Worm (Caenorhabditis elegans) whole organism, L1 larva: Measurements from ENCODE around the gene C42D8.9.

ENCODE experiments used
- C04F5.9 ChIP-seq: sonication (generic microtip); optimal IDR thresholded peaks from 2 replicates; lab custom pipeline; 2016; ENCODE audit warnings: missing genetic modification characterization, missing compliant biosample characterization
- C16A3.4 ChIP-seq: fragments of 150-350 bp; optimal IDR thresholded peaks from 2 replicates; lab custom pipeline; 2014; ENCODE audit warnings: missing biosample characterization, missing genetic modification characterization
- C34B4.2 ChIP-seq: sonication (generic microtip); optimal IDR thresholded peaks from 2 replicates; lab custom pipeline; 2017; ENCODE audit warnings: mild to moderate bottlenecking, missing genetic modification characterization, missing compliant biosample characterization
- Y116A8C.19 ChIP-seq: sonication (generic microtip); optimal IDR thresholded peaks from 2 replicates; lab custom pipeline; 2016; ENCODE audit warnings: missing compliant biosample characterization, missing genetic modification characterization, borderline replicate concordance
- aha-1 ChIP-seq: fragments of 150-350 bp; optimal IDR thresholded peaks from 2 replicates; lab custom pipeline; 2014; ENCODE audit warnings: missing biosample characterization, missing genetic modification characterization
- aly-2 ChIP-seq: fragments of 150-350 bp; optimal IDR thresholded peaks from 2 replicates; lab custom pipeline; 2014; ENCODE audit warnings: missing biosample characterization, missing genetic modification characterization
- ceh-8 ChIP-seq: fragments of 200-800 bp; sonication (Bioruptor generic); optimal IDR thresholded peaks from 2 replicates; lab custom pipeline; 2018; ENCODE audit warnings: mild to moderate bottlenecking, missing genetic modification characterization, moderate library complexity, missing compliant biosample characterization
- ceh-88 ChIP-seq: fragments of 200-800 bp; sonication (Bioruptor generic); IDR thresholded peaks from 2 replicates; pipeline ENCODE4 v1.3.6; 2022; ENCODE audit warnings: missing genetic modification characterization, missing compliant biosample characterization
- ces-1 ChIP-seq: fragments of 150-350 bp; optimal IDR thresholded peaks from 2 replicates; lab custom pipeline; 2014; ENCODE audit warnings: missing biosample characterization, missing genetic modification reagents, missing genetic modification characterization
- dpl-1 ChIP-seq, 3 experiments: fragments of 150-350 bp in 2 of 3; sonication (generic microtip) in 1 of 3; optimal IDR thresholded peaks; 2 replicates each; lab custom pipeline; 2014 to 2017; ENCODE audit warnings: missing biosample characterization in 3 of 3, missing genetic modification characterization in 3 of 3, missing genetic modification reagents in 3 of 3
- dsc-1 ChIP-seq: sonication (generic microtip); optimal IDR thresholded peaks from 2 replicates; lab custom pipeline; 2016; ENCODE audit warnings: mild to moderate bottlenecking, missing genetic modification characterization, missing compliant biosample characterization
- efl-1 ChIP-seq, 4 experiments: fragments of 150-350 bp; optimal IDR thresholded peaks in 3 of 4; peaks in 1 of 4; 1 replicate in 1 of 4; 2 replicates in 3 of 4; lab custom pipeline; 2014; ENCODE audit warnings: missing biosample characterization in 2 of 4, missing genetic modification characterization in 2 of 4, missing genetic modification reagents in 2 of 4
- efl-3 ChIP-seq: fragments of 200-800 bp; sonication (Bioruptor generic); optimal IDR thresholded peaks from 2 replicates; lab custom pipeline; 2018; ENCODE audit warnings: mild to moderate bottlenecking, missing genetic modification characterization, missing compliant biosample characterization
- elt-2 ChIP-seq: sonication (generic microtip); optimal IDR thresholded peaks from 2 replicates; lab custom pipeline; 2016; ENCODE audit warnings: missing genetic modification characterization, mild to moderate bottlenecking, inconsistent platforms, missing compliant biosample characterization, missing genetic modification reagents
- elt-3 ChIP-seq, 6 experiments: fragments of 150-350 bp in 1 of 6; sonication (generic microtip); optimal IDR thresholded peaks; 2 replicates each; lab custom pipeline; 2017 to 2018; ENCODE audit warnings: missing biosample characterization in 6 of 6, missing genetic modification characterization in 6 of 6, inconsistent platforms in 1 of 6
- ets-5 ChIP-seq: fragments of 200-800 bp; sonication (Bioruptor generic); IDR thresholded peaks from 2 replicates; pipeline ENCODE4 v1.3.6; 2022; ENCODE audit warnings: missing genetic modification characterization, missing compliant biosample characterization
- fkh-10 ChIP-seq: sonication (generic microtip); optimal IDR thresholded peaks from 2 replicates; lab custom pipeline; 2017; ENCODE audit warnings: missing biosample characterization, missing genetic modification reagents, missing genetic modification characterization
- fkh-4 ChIP-seq: sonication (generic microtip); optimal IDR thresholded peaks from 2 replicates; lab custom pipeline; 2016; ENCODE audit warnings: missing compliant biosample characterization, missing genetic modification characterization, borderline replicate concordance
- fos-1 ChIP-seq: fragments of 150-350 bp; optimal IDR thresholded peaks from 2 replicates; lab custom pipeline; 2014; ENCODE audit warnings: missing biosample characterization, missing genetic modification characterization
- hlh-4 ChIP-seq: sonication (generic microtip); optimal IDR thresholded peaks from 2 replicates; lab custom pipeline; 2016; ENCODE audit warnings: mild to moderate bottlenecking, missing genetic modification characterization, missing compliant biosample characterization
- hpl-2 ChIP-seq: fragments of 150-350 bp; optimal IDR thresholded peaks from 2 replicates; lab custom pipeline; 2014; ENCODE audit warnings: missing biosample characterization, missing genetic modification reagents, missing genetic modification characterization
- irx-1 ChIP-seq: sonication (generic microtip); optimal IDR thresholded peaks from 2 replicates; lab custom pipeline; 2016; ENCODE audit warnings: missing genetic modification characterization, missing compliant biosample characterization
- isw-1 ChIP-seq: fragments of 200-800 bp; sonication (Bioruptor generic); IDR thresholded peaks from 2 replicates; pipeline ENCODE4 v1.3.6; 2022; ENCODE audit warnings: missing genetic modification characterization, missing compliant biosample characterization
- jun-1 ChIP-seq: fragments of 150-350 bp; optimal IDR thresholded peaks from 2 replicates; lab custom pipeline; 2014; ENCODE audit warnings: missing biosample characterization, missing genetic modification reagents, missing genetic modification characterization
- lin-14 ChIP-seq: fragments of 200-800 bp; sonication (Bioruptor generic); optimal IDR thresholded peaks from 2 replicates; lab custom pipeline; 2018; ENCODE audit warnings: mild to moderate bottlenecking, missing genetic modification characterization, moderate library complexity, missing compliant biosample characterization
- lin-39 ChIP-seq: fragments of 150-350 bp; optimal IDR thresholded peaks from 2 replicates; lab custom pipeline; 2014; ENCODE audit warnings: missing biosample characterization, missing genetic modification reagents, missing genetic modification characterization
- lsy-2 ChIP-seq, 2 experiments: fragments of 150-350 bp; optimal IDR thresholded peaks; 2 replicates each; lab custom pipeline; 2014; ENCODE audit warnings: missing biosample characterization in 2 of 2, missing genetic modification characterization in 2 of 2
- mab-9 ChIP-seq: fragments of 200-800 bp; sonication (Bioruptor generic); IDR thresholded peaks from 2 replicates; pipeline ENCODE4 v1.3.6; 2022; ENCODE audit warnings: missing genetic modification reagents, missing genetic modification characterization, missing compliant biosample characterization
- mdl-1 ChIP-seq, 2 experiments: fragments of 150-350 bp; optimal IDR thresholded peaks; 2 replicates each; lab custom pipeline; 2014 to 2017; ENCODE audit warnings: missing biosample characterization in 2 of 2, missing genetic modification characterization in 2 of 2, inconsistent platforms in 1 of 2
- mef-2 ChIP-seq: fragments of 150-350 bp; optimal IDR thresholded peaks from 2 replicates; lab custom pipeline; 2014; ENCODE audit warnings: missing biosample characterization, missing genetic modification characterization
- mep-1 ChIP-seq: fragments of 150-350 bp; optimal IDR thresholded peaks from 2 replicates; lab custom pipeline; 2014; ENCODE audit warnings: missing biosample characterization, missing genetic modification characterization
- nhr-11 ChIP-seq: fragments of 150-350 bp; optimal IDR thresholded peaks from 2 replicates; lab custom pipeline; 2014; ENCODE audit warnings: missing biosample characterization, missing genetic modification characterization
- nhr-20 ChIP-seq: sonication (generic microtip); optimal IDR thresholded peaks from 2 replicates; lab custom pipeline; 2016; ENCODE audit warnings: mild to moderate bottlenecking, missing genetic modification characterization, missing compliant biosample characterization
- nhr-237 ChIP-seq: fragments of 150-350 bp; optimal IDR thresholded peaks from 2 replicates; lab custom pipeline; 2014; ENCODE audit warnings: missing biosample characterization, missing genetic modification characterization
- nhr-71 ChIP-seq: sonication (generic microtip); optimal IDR thresholded peaks from 2 replicates; lab custom pipeline; 2016; ENCODE audit warnings: mild to moderate bottlenecking, missing genetic modification characterization, moderate library complexity, missing compliant biosample characterization
- nhr-76 ChIP-seq: sonication (generic microtip); optimal IDR thresholded peaks from 2 replicates; lab custom pipeline; 2017; ENCODE audit warnings: missing biosample characterization, missing genetic modification characterization
- nhr-84 ChIP-seq: sonication (generic microtip); optimal IDR thresholded peaks from 2 replicates; lab custom pipeline; 2017; ENCODE audit warnings: missing biosample characterization, missing genetic modification characterization
- nhr-85 ChIP-seq: sonication (generic microtip); peaks from one replicate; lab custom pipeline; 2016; ENCODE audit warnings: missing genetic modification characterization, inconsistent platforms, missing compliant biosample characterization
- pag-3 ChIP-seq: sonication (generic microtip); optimal IDR thresholded peaks from 2 replicates; lab custom pipeline; 2017; ENCODE audit warnings: missing genetic modification characterization, mild to moderate bottlenecking, missing compliant biosample characterization, antibody characterized with exemption, borderline replicate concordance; ENCODE audit not compliant: insufficient read depth
- pqm-1 ChIP-seq: sonication (generic microtip); optimal IDR thresholded peaks from 3 replicates; lab custom pipeline; 2017; ENCODE audit warnings: missing biosample characterization, missing genetic modification characterization
- rnt-1 ChIP-seq: sonication (generic microtip); optimal IDR thresholded peaks from 2 replicates; lab custom pipeline; 2016; ENCODE audit warnings: mild to moderate bottlenecking, missing genetic modification characterization, moderate library complexity, missing compliant biosample characterization
- skn-1 ChIP-seq: fragments of 150-350 bp; optimal IDR thresholded peaks from 2 replicates; lab custom pipeline; 2014; ENCODE audit warnings: missing biosample characterization, missing genetic modification characterization
- snpc-4 ChIP-seq: fragments of 150-350 bp; optimal IDR thresholded peaks from 2 replicates; lab custom pipeline; 2014; ENCODE audit warnings: missing biosample characterization, missing genetic modification characterization
- snu-23 ChIP-seq: sonication (generic microtip); optimal IDR thresholded peaks from 2 replicates; lab custom pipeline; 2016; ENCODE audit warnings: missing genetic modification characterization, missing compliant biosample characterization
- sptf-1 ChIP-seq: fragments of 150-350 bp; optimal IDR thresholded peaks from 2 replicates; lab custom pipeline; 2014; ENCODE audit warnings: missing biosample characterization, missing genetic modification characterization
- sup-37 ChIP-seq: fragments of 200-800 bp; sonication (Bioruptor generic); optimal IDR thresholded peaks from 2 replicates; lab custom pipeline; 2018; ENCODE audit warnings: mild to moderate bottlenecking, missing genetic modification characterization, missing compliant biosample characterization
- swsn-7 ChIP-seq: sonication (generic microtip); optimal IDR thresholded peaks from 2 replicates; lab custom pipeline; 2016; ENCODE audit warnings: missing genetic modification characterization, missing compliant biosample characterization
- unc-62 ChIP-seq: fragments of 150-350 bp; optimal IDR thresholded peaks from 2 replicates; lab custom pipeline; 2014; ENCODE audit warnings: missing biosample characterization, missing genetic modification reagents, missing genetic modification characterization
- vab-15 ChIP-seq: sonication (generic microtip); optimal IDR thresholded peaks from 2 replicates; lab custom pipeline; 2017; ENCODE audit warnings: missing genotype, mild to moderate bottlenecking, missing genetic modification characterization, missing compliant biosample characterization
- zag-1 ChIP-seq: fragments of 150-350 bp; optimal IDR thresholded peaks from 2 replicates; lab custom pipeline; 2014; ENCODE audit warnings: missing biosample characterization, missing genetic modification characterization
- zip-4 ChIP-seq: fragments of 200-800 bp; sonication (Bioruptor generic); optimal IDR thresholded peaks from 2 replicates; lab custom pipeline; 2018; ENCODE audit warnings: mild to moderate bottlenecking, missing genetic modification characterization, moderate library complexity, missing compliant biosample characterization
- ztf-11 ChIP-seq, 2 experiments: sonication (generic microtip); optimal IDR thresholded peaks; 2 replicates each; lab custom pipeline; 2016 to 2017; ENCODE audit warnings: missing genetic modification characterization in 2 of 2, missing biosample characterization in 1 of 2, missing compliant biosample characterization in 1 of 2

The C42D8.9 gene

DNA sequence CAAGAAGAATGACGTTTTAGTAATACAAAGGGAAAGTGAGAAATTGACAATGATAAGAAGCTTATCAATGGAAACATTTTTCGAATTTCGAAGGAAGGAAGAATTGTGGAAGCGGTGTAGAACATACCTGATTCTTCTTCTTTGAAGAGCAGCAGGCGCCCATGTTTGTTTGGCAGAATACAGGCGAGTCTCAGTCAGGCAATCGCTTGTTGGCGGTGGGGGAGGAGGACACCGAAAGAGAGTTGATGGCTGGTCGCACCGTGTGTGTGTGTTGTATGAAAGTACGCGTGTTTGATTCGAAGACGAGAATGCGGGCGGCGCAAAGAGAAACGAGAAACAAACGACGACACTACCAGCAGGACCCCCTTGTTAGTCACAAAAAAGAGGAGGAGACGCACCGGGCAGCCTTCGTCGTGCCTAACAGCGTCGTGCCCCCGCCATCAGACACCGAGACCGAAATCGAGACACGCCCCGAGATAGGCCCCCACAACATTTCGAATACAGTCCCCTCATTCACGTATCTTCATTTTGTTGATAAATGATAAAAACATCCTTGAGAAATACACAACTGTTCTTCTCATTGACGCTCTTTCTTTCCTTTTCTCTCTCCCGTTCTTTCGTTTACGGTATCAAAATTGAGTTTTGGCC is 29.0 kb downstream of the C42D8.9 start, which contains the start of gene cal-5 (continued):
- TF ChIP-seq pag-3 (no peak), elt-2 (peak; percentile 66), swsn-7 (no peak), vab-15 (tag; lab: Kevin White, UChicago) (no peak), zag-1 (no peak), sup-37 (no peak), jun-1 (tag; lab: Kevin White, UChicago) (no peak), mep-1 (tag; lab: Kevin White, UChicago) (no peak), hlh-4 (tag; lab: Kevin White, UChicago) (no peak), fkh-10 (no peak), efl-1 (optimal IDR thresholded peaks at IDR 0.05; lab: Kevin White, UChicago) (no peak), efl-1 (GFP tag; optimal IDR thresholded peaks at IDR 0.05 in 1 of 2; lab: Kevin White, UChicago) (peak in 1 of 2 experiments; percentile 71), nhr-84 (tag; lab: Kevin White, UChicago) (no peak), snu-23 (GFP tag; lab: Kevin White, UChicago) (peak; percentile 44), aly-2 (tag; lab: Kevin White, UChicago) (no peak), ztf-11 (tag; optimal IDR thresholded peaks at IDR 0.05; lab: Kevin White, UChicago) (no peak), C04F5.9 (tag; lab: Kevin White, UChicago) (no peak), hpl-2 (no peak), snpc-4 (tag; lab: Kevin White, UChicago) (no peak), Y116A8C.19 (tag; lab: Kevin White, UChicago) (no peak), nhr-76 (no peak), nhr-85 (peak; percentile 79), unc-62 (GFP tag; lab: Kevin White, UChicago) (no peak), dpl-1 (GFP tag; optimal IDR thresholded peaks at IDR 0.05; lab: Kevin White, UChicago) (no peak), nhr-11 (tag; lab: Kevin White, UChicago) (no peak), mdl-1 (tag; optimal IDR thresholded peaks at IDR 0.05; lab: Kevin White, UChicago) (peak in 1 of 2 experiments; percentile 52), irx-1 (tag; lab: Kevin White, UChicago) (no peak), lsy-2 (tag; optimal IDR thresholded peaks at IDR 0.05; lab: Kevin White, UChicago) (peak in 1 of 2 experiments; percentile 6), nhr-71 (tag; lab: Kevin White, UChicago) (peak; percentile 57), mab-9 (no peak), fos-1 (tag; lab: Kevin White, UChicago) (no peak), skn-1 (no peak), ceh-88 (no peak), mef-2 (tag; lab: Kevin White, UChicago) (no peak), fkh-4 (tag; lab: Kevin White, UChicago) (no peak), C16A3.4 (no peak), ces-1 (GFP tag; lab: Kevin White, UChicago) (no peak), efl-3 (GFP tag; lab: Kevin White, UChicago) (no peak), lin-14 (peak; percentile 80), aha-1 (tag; lab: Kevin White, UChicago) (no peak), nhr-237 (tag; lab: Kevin White, UChicago) (peak; percentile 33), dsc-1 (tag; lab: Kevin White, UChicago) (no peak), zip-4 (no peak), nhr-20 (tag; lab: Kevin White, UChicago) (peak; percentile 66), rnt-1 (tag; lab: Kevin White, UChicago) (no peak), sptf-1 (tag; lab: Kevin White, UChicago) (no peak), isw-1 (GFP tag; lab: Robert Waterston, UW) (no peak), C34B4.2 (tag; lab: Kevin White, UChicago) (no peak), pqm-1 (no peak), elt-3 (tag; optimal IDR thresholded peaks at IDR 0.05; lab: Kevin White, UChicago) (peak in 5 of 6 experiments; percentile 8 to 71 (median 51)), ceh-8 (no peak), ets-5 (GFP tag; lab: Robert Waterston, UW) (no peak), lin-39 (tag; lab: Kevin White, UChicago) (no peak)
